Worm (Caenorhabditis elegans): ENCODE results near the gene M03F4.6.

Gene M03F4.6

DNA sequence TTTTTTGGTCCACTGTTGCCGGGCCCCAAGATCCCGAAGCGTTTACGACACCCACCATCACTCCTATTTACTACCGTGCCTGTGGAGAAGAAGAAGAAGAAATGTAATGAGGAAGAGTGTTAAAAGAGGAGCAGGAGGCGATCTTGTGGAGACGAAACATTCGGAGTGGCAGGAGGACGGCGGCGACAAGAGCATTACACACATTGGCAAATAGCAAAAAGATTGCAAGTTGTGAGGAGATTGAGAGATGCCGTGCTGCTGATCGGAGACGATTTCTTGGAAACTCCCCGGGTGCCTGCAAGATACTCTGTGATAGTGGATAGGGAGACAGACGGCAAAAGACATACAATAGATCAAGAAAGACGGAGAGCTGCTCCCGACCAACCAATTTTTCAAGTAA lies 11.9 kb downstream of the M03F4.6 start, which contains the start of gene M03F4.4 (continued):
- TF ChIP-seq Y116A8C.19 (tag; optimal IDR thresholded peaks at IDR 0.05; ENCODE audit: borderline replicate concordance): no peak
- TF ChIP-seq mef-2 (tag; optimal IDR thresholded peaks at IDR 0.05): no peak
- no peak for TF ChIP-seq aly-2 (tag; optimal IDR thresholded peaks at IDR 0.05)
- no peak for TF ChIP-seq jun-1 (tag; optimal IDR thresholded peaks at IDR 0.05)
- TF ChIP-seq isw-1 (GFP tag; IDR thresholded peaks at IDR 0.05): no peak
- no peak for TF ChIP-seq grh-1 (GFP tag; IDR thresholded peaks at IDR 0.05)
- TF ChIP-seq ceh-88 (GFP tag; IDR thresholded peaks at IDR 0.05): no peak
- TF ChIP-seq nhr-11 (tag; optimal IDR thresholded peaks at IDR 0.05): peak; percentile 40
- no peak for TF ChIP-seq nhr-237 (tag; optimal IDR thresholded peaks at IDR 0.05)
- no peak for TF ChIP-seq efl-3 (GFP tag; optimal IDR thresholded peaks at IDR 0.05)
- no peak for TF ChIP-seq sox-4 (tag; optimal IDR thresholded peaks at IDR 0.05)
- peak; percentile 58 for TF ChIP-seq unc-130 (tag; optimal IDR thresholded peaks at IDR 0.05)
- no peak for TF ChIP-seq fkh-8 (tag; optimal IDR thresholded peaks at IDR 0.05)
- TF ChIP-seq C16A3.4 (tag; optimal IDR thresholded peaks at IDR 0.05): no peak
- no peak for TF ChIP-seq irx-1 (tag; optimal IDR thresholded peaks at IDR 0.05)
- TF ChIP-seq F16B12.6 (tag; optimal IDR thresholded peaks at IDR 0.05): no peak
- no peak for TF ChIP-seq ztf-11 (tag; optimal IDR thresholded peaks at IDR 0.05)
- peak; percentile 71 for TF ChIP-seq swsn-7 (tag; optimal IDR thresholded peaks at IDR 0.05)
- peak; percentile 56 to 64 for TF ChIP-seq lsy-2 (tag; optimal IDR thresholded peaks at IDR 0.05)
- TF ChIP-seq C04F5.9 (tag; optimal IDR thresholded peaks at IDR 0.05): no peak
- TF ChIP-seq pag-3 (tag; optimal IDR thresholded peaks at IDR 0.05; ENCODE audit: borderline replicate concordance, insufficient read depth): peak; percentile 99
- TF ChIP-seq pax-3 (tag; optimal IDR thresholded peaks at IDR 0.05): no peak
- TF ChIP-seq rnt-1 (tag; optimal IDR thresholded peaks at IDR 0.05): peak; percentile 93
- no peak for TF ChIP-seq snpc-4 (tag; optimal IDR thresholded peaks at IDR 0.05)
- TF ChIP-seq lin-35 (GFP tag; optimal IDR thresholded peaks at IDR 0.05): peak in 1 of 2 experiments; percentile 15
- peak; percentile 70 for TF ChIP-seq snu-23 (GFP tag; optimal IDR thresholded peaks at IDR 0.05)
- TF ChIP-seq egl-27 (tag; optimal IDR thresholded peaks at IDR 0.05): no peak
- TF ChIP-seq ces-1 (GFP tag; optimal IDR thresholded peaks at IDR 0.05): no peak
- TF ChIP-seq nhr-47 (tag; optimal IDR thresholded peaks at IDR 0.05): peak; percentile 53
- TF ChIP-seq ets-5 (GFP tag; IDR thresholded peaks at IDR 0.05): no peak
- no peak for TF ChIP-seq vab-15 (tag; optimal IDR thresholded peaks at IDR 0.05)
- TF ChIP-seq mep-1 (tag; optimal IDR thresholded peaks at IDR 0.05): no peak
- no peak for TF ChIP-seq zag-1 (tag; optimal IDR thresholded peaks at IDR 0.05)
- peak; percentile 87 for TF ChIP-seq nhr-19 (GFP tag; conservative IDR thresholded peaks at IDR 0.05)
- no peak for TF ChIP-seq lin-15B (tag; optimal IDR thresholded peaks at IDR 0.05)
- TF ChIP-seq blmp-1 (tag; optimal IDR thresholded peaks at IDR 0.05): no peak
- peak; percentile 55 for TF ChIP-seq lir-3 (tag; optimal IDR thresholded peaks at IDR 0.05; ENCODE audit: poor library complexity)
- TF ChIP-seq lin-13 (GFP tag; optimal IDR thresholded peaks at IDR 0.05): no peak
- TF ChIP-seq nhr-90 (tag; optimal IDR thresholded peaks at IDR 0.05; ENCODE audit: poor library complexity): no peak
- no peak for TF ChIP-seq unc-30 (tag; optimal IDR thresholded peaks at IDR 0.05)
- TF ChIP-seq C34B4.2 (tag; optimal IDR thresholded peaks at IDR 0.05): no peak
- TF ChIP-seq xbp-1 (tag; optimal IDR thresholded peaks at IDR 0.05): peak; percentile 62
- TF ChIP-seq nhr-20 (tag; optimal IDR thresholded peaks at IDR 0.05): peak; percentile 79
- TF ChIP-seq egl-13 (tag; optimal IDR thresholded peaks at IDR 0.05): no peak
- peak; percentile 77 for TF ChIP-seq dsc-1 (tag; optimal IDR thresholded peaks at IDR 0.05)
- no peak for TF ChIP-seq nhr-84 (tag; optimal IDR thresholded peaks at IDR 0.05)
- TF ChIP-seq fkh-10 (GFP tag; optimal IDR thresholded peaks at IDR 0.05): no peak
- no peak for TF ChIP-seq nhr-76 (tag; optimal IDR thresholded peaks at IDR 0.05)
- no peak for TF ChIP-seq fos-1 (tag; optimal IDR thresholded peaks at IDR 0.05)
- TF ChIP-seq unc-62 (GFP tag; optimal IDR thresholded peaks at IDR 0.05): no peak
- no peak for TF ChIP-seq mdl-1 (tag; optimal IDR thresholded peaks at IDR 0.05)
- no peak for TF ChIP-seq ceh-90 (tag; optimal IDR thresholded peaks at IDR 0.05)
- TF ChIP-seq efl-1 (optimal IDR thresholded peaks at IDR 0.05): peak in 1 of 2 experiments; percentile 14
- peak in 1 of 2 experiments; percentile 75 for TF ChIP-seq efl-1 (GFP tag; optimal IDR thresholded peaks at IDR 0.05 in 1 of 2)
